Worm (Caenorhabditis elegans): ENCODE measurements around the gene cyn-10.

cyn-10 gene

DNA sequence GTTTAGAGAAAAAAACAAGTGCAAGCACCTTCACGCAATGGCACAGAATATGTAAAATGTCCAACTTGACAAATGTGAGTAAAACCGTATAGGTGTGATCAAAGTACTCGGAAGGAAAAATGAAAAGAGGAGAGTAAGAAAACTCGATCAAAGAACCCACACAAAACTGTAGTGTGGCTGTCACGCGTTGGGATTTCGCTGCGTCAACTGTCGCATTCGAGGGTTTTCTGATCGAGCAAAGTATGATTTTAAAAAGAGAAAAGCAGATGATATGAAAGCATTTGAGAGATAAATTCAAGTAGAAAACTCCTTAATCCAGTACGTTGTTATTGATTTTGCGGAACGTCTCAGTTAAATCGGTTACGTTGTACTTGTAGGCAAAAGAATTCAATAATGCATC, 21.3 kb downstream of the cyn-10 start (continued):
- TF ChIP-seq aha-1 (tag) (no peak), nhr-11 (tag; optimal IDR thresholded peaks at IDR 0.05) (peak; percentile 48), T20F7.1 (GFP tag; optimal IDR thresholded peaks at IDR 0.05) (no peak), ceh-62 (tag; optimal IDR thresholded peaks at IDR 0.05) (no peak), nhr-102 (tag; optimal IDR thresholded peaks at IDR 0.05) (no peak), nhr-28 (tag; optimal IDR thresholded peaks at IDR 0.05) (peak; percentile 96), unc-62 (GFP tag; optimal IDR thresholded peaks at IDR 0.05 in 1 of 2) (peak in 1 of 2 experiments; percentile 92), unc-62 (tag; optimal IDR thresholded peaks at IDR 0.05) (no peak), mdl-1 (tag; optimal IDR thresholded peaks at IDR 0.05) (peak in 1 of 2 experiments; percentile 63), zag-1 (tag; optimal IDR thresholded peaks at IDR 0.05) (no peak), php-3 (GFP tag; IDR thresholded peaks at IDR 0.05) (0 out of 2 replicates have a peak, but pooled peaks have one; percentile 39), lin-13 (GFP tag; optimal IDR thresholded peaks at IDR 0.05) (no peak), cey-2 (tag; optimal IDR thresholded peaks at IDR 0.05; ENCODE audit: borderline replicate concordance, insufficient read depth) (no peak), madf-5 (GFP tag; IDR thresholded peaks at IDR 0.05) (no peak), F37D6.2 (tag; optimal IDR thresholded peaks at IDR 0.05) (no peak), lin-29 (GFP tag; IDR thresholded peaks at IDR 0.05) (no peak), vab-7 (GFP tag; IDR thresholded peaks at IDR 0.05) (no peak), madf-9 (GFP tag; conservative IDR thresholded peaks at IDR 0.05) (no peak), nhr-237 (tag; optimal IDR thresholded peaks at IDR 0.05) (no peak), ces-1 (GFP tag; optimal IDR thresholded peaks at IDR 0.05) (no peak), fkh-10 (GFP tag; optimal IDR thresholded peaks at IDR 0.05) (no peak), unc-39 (tag; optimal IDR thresholded peaks at IDR 0.05) (no peak), ceh-20 (GFP tag; IDR thresholded peaks at IDR 0.05) (no peak), lir-3 (tag; optimal IDR thresholded peaks at IDR 0.05) (no peak), daf-16 (GFP tag; optimal IDR thresholded peaks at IDR 0.05) (no peak), daf-16 (tag; optimal IDR thresholded peaks at IDR 0.05) (peak; percentile 22), lin-15B (tag; optimal IDR thresholded peaks at IDR 0.05) (no peak), lin-39 (tag; optimal IDR thresholded peaks at IDR 0.05) (no peak), F26F4.8 (GFP tag; conservative IDR thresholded peaks at IDR 0.05) (no peak), F49E8.2 (tag; optimal IDR thresholded peaks at IDR 0.05; ENCODE audit: borderline replicate concordance) (no peak), mxl-3 (GFP tag; optimal IDR thresholded peaks at IDR 0.05) (peak; percentile 56), Y75B8A.6 (GFP tag; IDR thresholded peaks at IDR 0.05) (no peak), ztf-7 (tag; optimal IDR thresholded peaks at IDR 0.05) (no peak), spr-3 (GFP tag; optimal IDR thresholded peaks at IDR 0.05) (no peak), nhr-25 (tag; optimal IDR thresholded peaks at IDR 0.05; ENCODE audit: borderline replicate concordance, insufficient read depth) (no peak), arid-1 (GFP tag; conservative IDR thresholded peaks at IDR 0.05) (no peak), nhr-41 (GFP tag; IDR thresholded peaks at IDR 0.05) (no peak), lin-1 (GFP tag; IDR thresholded peaks at IDR 0.05) (no peak), ztf-11 (tag; optimal IDR thresholded peaks at IDR 0.05) (no peak), nhr-6 (tag; optimal IDR thresholded peaks at IDR 0.05) (no peak), nhr-10 (tag; optimal IDR thresholded peaks at IDR 0.05) (peak; percentile 73), zfp-2 (tag; optimal IDR thresholded peaks at IDR 0.05) (no peak), pha-4 (GFP tag; IDR thresholded peaks at IDR 0.05) (peak; percentile 7; the same call in 1 of the 2 replicates), pha-4 (tag; optimal IDR thresholded peaks at IDR 0.05) (no peak), saeg-2 (GFP tag; IDR thresholded peaks at IDR 0.05) (no peak), zfp-3 (GFP tag; conservative IDR thresholded peaks at IDR 0.05) (0 out of 2 replicates have a peak, but pooled peaks have one; percentile 41), daf-12 (tag; optimal IDR thresholded peaks at IDR 0.05) (no peak), lim-7 (GFP tag; IDR thresholded peaks at IDR 0.05) (no peak), unc-130 (GFP tag; optimal IDR thresholded peaks at IDR 0.05) (no peak), tra-1 (GFP tag; IDR thresholded peaks at IDR 0.05) (no peak; the same call in 1 of the 2 replicates), aly-2 (tag; optimal IDR thresholded peaks at IDR 0.05) (no peak), daf-8 (GFP tag; IDR thresholded peaks at IDR 0.05) (no peak), dpl-1 (GFP tag; optimal IDR thresholded peaks at IDR 0.05) (no peak)
